Worm (Caenorhabditis elegans) whole organism, young adult: ENCODE measurements around the gene arl-5.
A peak's percentile ranks its signal among the peaks of the same experiment; 100 is the strongest.

Source experiments
- B0019.2 ChIP-seq: fragments of 200-800 bp; sonication (Bioruptor generic); conservative IDR thresholded peaks from 2 replicates; pipeline ENCODE4 v1.3.6; 2022; ENCODE audit warnings: missing genetic modification reagents, missing genetic modification characterization, missing compliant biosample characterization
- B0035.1 ChIP-seq: sonication (generic microtip); optimal IDR thresholded peaks from 2 replicates; lab custom pipeline; 2016; ENCODE audit warnings: missing genetic modification characterization, mild to moderate bottlenecking, missing compliant biosample characterization, missing genotype, missing genetic modification reagents
- B0261.1 ChIP-seq: sonication (generic microtip); optimal IDR thresholded peaks from 2 replicates; lab custom pipeline; 2016; ENCODE audit warnings: mild to moderate bottlenecking, missing genetic modification characterization, moderate library complexity, missing compliant biosample characterization
- F23B12.7 ChIP-seq: sonication (generic microtip); optimal IDR thresholded peaks from 2 replicates; lab custom pipeline; 2017; ENCODE audit warnings: missing genetic modification characterization, mild to moderate bottlenecking, missing compliant biosample characterization, antibody characterized with exemption, moderate library complexity; ENCODE audit not compliant: insufficient read depth
- F37B4.10 ChIP-seq: fragments of 200-800 bp; sonication (Bioruptor generic); IDR thresholded peaks from 2 replicates; pipeline ENCODE4 v1.3.6; 2022; ENCODE audit warnings: missing genetic modification characterization, missing compliant biosample characterization
- F39B2.1 ChIP-seq: fragments of 200-800 bp; sonication (Bioruptor generic); IDR thresholded peaks from 2 replicates; pipeline ENCODE4 v1.3.6; 2022; ENCODE audit warnings: missing genetic modification reagents, missing genetic modification characterization, missing compliant biosample characterization
- F52B5.7 ChIP-seq: sonication (generic microtip); optimal IDR thresholded peaks from 2 replicates; lab custom pipeline; 2016; ENCODE audit warnings: mild to moderate bottlenecking, missing genetic modification characterization, missing compliant biosample characterization
- F57A8.1 ChIP-seq: fragments of 200-800 bp; sonication (Bioruptor generic); optimal IDR thresholded peaks from 2 replicates; lab custom pipeline; 2018; ENCODE audit warnings: mild to moderate bottlenecking, missing genetic modification characterization, moderate library complexity, missing compliant biosample characterization
- K11D2.4 ChIP-seq: fragments of 200-800 bp; sonication (Bioruptor generic); IDR thresholded peaks from 2 replicates; pipeline ENCODE4 v1.3.6; 2022; ENCODE audit warnings: missing genetic modification reagents, missing genetic modification characterization, missing compliant biosample characterization
- K12H6.12 ChIP-seq: fragments of 200-800 bp; sonication (Bioruptor generic); optimal IDR thresholded peaks from 2 replicates; lab custom pipeline; 2018; ENCODE audit warnings: mild to moderate bottlenecking, missing genetic modification characterization, missing compliant biosample characterization
- T26A5.8 ChIP-seq: sonication (generic microtip); optimal IDR thresholded peaks from 2 replicates; lab custom pipeline; 2016; ENCODE audit warnings: missing genetic modification characterization, missing compliant biosample characterization
- Y67H2A.10 ChIP-seq: fragments of 200-800 bp; sonication (Bioruptor generic); conservative IDR thresholded peaks from 2 replicates; pipeline ENCODE4 v1.3.6; 2022; ENCODE audit warnings: missing genetic modification reagents, missing genetic modification characterization, missing compliant biosample characterization
- Y79H2A.3 ChIP-seq: fragments of 200-800 bp; sonication (Bioruptor generic); conservative IDR thresholded peaks from 2 replicates; pipeline ENCODE4 v1.3.6; 2022; ENCODE audit warnings: missing genetic modification reagents, missing genetic modification characterization, missing compliant biosample characterization
- ZK185.1 ChIP-seq: sonication (generic microtip); optimal IDR thresholded peaks from 2 replicates; lab custom pipeline; 2016; ENCODE audit warnings: mild to moderate bottlenecking, missing genetic modification characterization, missing compliant biosample characterization; ENCODE audit not compliant: poor library complexity, severe bottlenecking
- akir-1 ChIP-seq: fragments of 200-800 bp; sonication (Bioruptor generic); optimal IDR thresholded peaks from 2 replicates; lab custom pipeline; 2018; ENCODE audit warnings: mild to moderate bottlenecking, missing genetic modification characterization, moderate library complexity, missing compliant biosample characterization
- athp-1 ChIP-seq: sonication (generic microtip); optimal IDR thresholded peaks from 2 replicates; lab custom pipeline; 2017; ENCODE audit warnings: mild to moderate bottlenecking, missing genetic modification characterization, missing compliant biosample characterization
- attf-6 ChIP-seq: fragments of 200-800 bp; sonication (Bioruptor generic); IDR thresholded peaks from 2 replicates; pipeline ENCODE4 v1.3.6; 2022; ENCODE audit warnings: missing genetic modification reagents, missing genetic modification characterization, missing compliant biosample characterization
- cebp-1 ChIP-seq, 2 experiments: fragments of 200-800 bp in 1 of 2; sonication (Bioruptor generic) in 1 of 2; sonication (generic microtip) in 1 of 2; IDR thresholded peaks in 1 of 2; optimal IDR thresholded peaks in 1 of 2; 2 replicates each; pipeline versions ENCODE4 v1.3.6 to Lab custom; 2017 to 2022; ENCODE audit warnings: missing compliant biosample characterization in 2 of 2, missing genetic modification characterization in 2 of 2, mild to moderate bottlenecking in 1 of 2, missing genetic modification reagents in 1 of 2, moderate library complexity in 1 of 2
- ceh-100 ChIP-seq: fragments of 200-800 bp; sonication (Bioruptor generic); IDR thresholded peaks from 2 replicates; pipeline ENCODE4 v1.3.6; 2022; ENCODE audit warnings: missing genetic modification reagents, missing genetic modification characterization, missing compliant biosample characterization
- die-1 ChIP-seq: sonication (generic microtip); optimal IDR thresholded peaks from 2 replicates; lab custom pipeline; 2016; ENCODE audit warnings: missing genotype, mild to moderate bottlenecking, missing genetic modification characterization, missing compliant biosample characterization
- dpff-1 ChIP-seq: sonication (generic microtip); optimal IDR thresholded peaks from 2 replicates; lab custom pipeline; 2017; ENCODE audit warnings: mild to moderate bottlenecking, missing genetic modification characterization, missing compliant biosample characterization
- egrh-3 ChIP-seq: fragments of 200-800 bp; sonication (Bioruptor generic); IDR thresholded peaks from 2 replicates; pipeline ENCODE4 v1.3.6; 2022; ENCODE audit warnings: missing genetic modification reagents, missing genetic modification characterization, missing compliant biosample characterization
- ets-4 ChIP-seq: fragments of 200-800 bp; sonication (Bioruptor generic); optimal IDR thresholded peaks from 2 replicates; lab custom pipeline; 2018; ENCODE audit warnings: mild to moderate bottlenecking, missing genetic modification characterization, missing compliant biosample characterization
- hlh-26 ChIP-seq: fragments of 200-800 bp; sonication (Bioruptor generic); conservative IDR thresholded peaks from 2 replicates; pipeline ENCODE4 v1.3.6; 2022; ENCODE audit warnings: missing genetic modification reagents, missing genetic modification characterization, missing compliant biosample characterization
- hmg-1.2 ChIP-seq: fragments of 200-800 bp; sonication (Bioruptor generic); IDR thresholded peaks from 2 replicates; pipeline ENCODE4 v1.3.6; 2022; ENCODE audit warnings: missing genetic modification reagents, missing genetic modification characterization, missing compliant biosample characterization
- hmg-20 ChIP-seq: fragments of 200-800 bp; sonication (Bioruptor generic); IDR thresholded peaks from 2 replicates; pipeline ENCODE4 v1.3.6; 2022; ENCODE audit warnings: missing genetic modification reagents, missing genetic modification characterization, missing compliant biosample characterization
- lin-35 ChIP-seq, 3 experiments: fragments of 150-350 bp in 2 of 3; sonication (generic microtip) in 1 of 3; optimal IDR thresholded peaks; 2 replicates each; lab custom pipeline; 2014 to 2018; ENCODE audit warnings: missing biosample characterization in 3 of 3, missing genetic modification characterization in 3 of 3, missing genetic modification reagents in 3 of 3
- lin-40 ChIP-seq: sonication (generic microtip); optimal IDR thresholded peaks from 2 replicates; lab custom pipeline; 2016; ENCODE audit warnings: missing genetic modification characterization, mild to moderate bottlenecking, missing compliant biosample characterization, missing genotype, missing genetic modification reagents
- lsl-1 ChIP-seq: fragments of 200-800 bp; sonication (Bioruptor generic); optimal IDR thresholded peaks from 2 replicates; lab custom pipeline; 2018; ENCODE audit warnings: mild to moderate bottlenecking, missing genetic modification characterization, moderate library complexity, missing compliant biosample characterization
- lsy-27 ChIP-seq: sonication (generic microtip); optimal IDR thresholded peaks from 2 replicates; lab custom pipeline; 2017; ENCODE audit warnings: missing genetic modification characterization, mild to moderate bottlenecking, missing compliant biosample characterization, antibody characterized with exemption, missing genotype, borderline replicate concordance; ENCODE audit not compliant: insufficient read depth
- madf-6 ChIP-seq: fragments of 200-800 bp; sonication (Bioruptor generic); IDR thresholded peaks from 2 replicates; pipeline ENCODE4 v1.3.6; 2022; ENCODE audit warnings: missing genetic modification reagents, missing genetic modification characterization, missing compliant biosample characterization
- madf-8 ChIP-seq: fragments of 200-800 bp; sonication (Bioruptor generic); conservative IDR thresholded peaks from 2 replicates; pipeline ENCODE4 v1.3.6; 2022; ENCODE audit warnings: missing genetic modification reagents, missing genetic modification characterization, missing compliant biosample characterization
- mcd-1 ChIP-seq: fragments of 200-800 bp; sonication (Bioruptor generic); IDR thresholded peaks from 2 replicates; pipeline ENCODE4 v1.3.6; 2022; ENCODE audit warnings: missing genetic modification reagents, missing genetic modification characterization, missing compliant biosample characterization
- mes-4 ChIP-seq: sonication (generic microtip); optimal IDR thresholded peaks from 2 replicates; lab custom pipeline; 2016; ENCODE audit warnings: missing genotype, missing genetic modification characterization, missing compliant biosample characterization
- nfya-2 ChIP-seq: fragments of 200-800 bp; sonication (Bioruptor generic); IDR thresholded peaks from 2 replicates; pipeline ENCODE4 v1.3.6; 2022; ENCODE audit warnings: missing genetic modification reagents, missing genetic modification characterization, missing compliant biosample characterization
- nhr-80 ChIP-seq: sonication (generic microtip); optimal IDR thresholded peaks from 2 replicates; lab custom pipeline; 2016; ENCODE audit warnings: missing genetic modification characterization, missing compliant biosample characterization
- nhr-90 ChIP-seq: sonication (generic microtip); optimal IDR thresholded peaks from 2 replicates; lab custom pipeline; 2016; ENCODE audit warnings: missing genotype, mild to moderate bottlenecking, missing genetic modification characterization, missing compliant biosample characterization
- rcor-1 ChIP-seq: fragments of 200-800 bp; sonication (Bioruptor generic); IDR thresholded peaks from 2 replicates; pipeline ENCODE4 v1.3.6; 2022; ENCODE audit warnings: missing genetic modification reagents, missing genetic modification characterization, missing compliant biosample characterization
- rpc-1 ChIP-seq, 2 experiments: fragments of 150-350 bp in 1 of 2; sonication (generic microtip) in 1 of 2; optimal IDR thresholded peaks; 2 replicates each; lab custom pipeline; 2014 to 2018; ENCODE audit warnings: missing biosample characterization in 1 of 2, missing genetic modification characterization in 1 of 2, missing genetic modification reagents in 1 of 2, missing genotype in 1 of 2
- snpc-1.1 ChIP-seq: sonication (generic microtip); optimal IDR thresholded peaks from 2 replicates; lab custom pipeline; 2017; ENCODE audit warnings: missing genetic modification characterization, mild to moderate bottlenecking, missing compliant biosample characterization, antibody characterized with exemption, moderate library complexity, missing genotype, missing genetic modification reagents; ENCODE audit not compliant: insufficient read depth
- snpc-1.3 ChIP-seq: sonication (generic microtip); optimal IDR thresholded peaks from 2 replicates; lab custom pipeline; 2017; ENCODE audit warnings: missing genetic modification characterization, mild to moderate bottlenecking, missing compliant biosample characterization, antibody characterized with exemption, moderate library complexity, missing genotype, missing genetic modification reagents; ENCODE audit not compliant: insufficient read depth
- sptf-2 ChIP-seq: fragments of 200-800 bp; sonication (Bioruptor generic); optimal IDR thresholded peaks from 2 replicates; lab custom pipeline; 2018; ENCODE audit warnings: mild to moderate bottlenecking, missing genetic modification characterization, missing compliant biosample characterization
- tbp1 ChIP-seq: fragments of 200-800 bp; sonication (Bioruptor generic); optimal IDR thresholded peaks from 2 replicates; lab custom pipeline; 2018; ENCODE audit warnings: mild to moderate bottlenecking, missing genetic modification characterization, missing compliant biosample characterization
- tlf-1 ChIP-seq: fragments of 200-800 bp; sonication (Bioruptor generic); optimal IDR thresholded peaks from 2 replicates; lab custom pipeline; 2018; ENCODE audit warnings: mild to moderate bottlenecking, missing genetic modification characterization, missing compliant biosample characterization
- unc-130 ChIP-seq: sonication (generic microtip); optimal IDR thresholded peaks from 2 replicates; lab custom pipeline; 2016; ENCODE audit warnings: missing genetic modification reagents, missing genetic modification characterization, missing compliant biosample characterization

Gene arl-5

DNA sequence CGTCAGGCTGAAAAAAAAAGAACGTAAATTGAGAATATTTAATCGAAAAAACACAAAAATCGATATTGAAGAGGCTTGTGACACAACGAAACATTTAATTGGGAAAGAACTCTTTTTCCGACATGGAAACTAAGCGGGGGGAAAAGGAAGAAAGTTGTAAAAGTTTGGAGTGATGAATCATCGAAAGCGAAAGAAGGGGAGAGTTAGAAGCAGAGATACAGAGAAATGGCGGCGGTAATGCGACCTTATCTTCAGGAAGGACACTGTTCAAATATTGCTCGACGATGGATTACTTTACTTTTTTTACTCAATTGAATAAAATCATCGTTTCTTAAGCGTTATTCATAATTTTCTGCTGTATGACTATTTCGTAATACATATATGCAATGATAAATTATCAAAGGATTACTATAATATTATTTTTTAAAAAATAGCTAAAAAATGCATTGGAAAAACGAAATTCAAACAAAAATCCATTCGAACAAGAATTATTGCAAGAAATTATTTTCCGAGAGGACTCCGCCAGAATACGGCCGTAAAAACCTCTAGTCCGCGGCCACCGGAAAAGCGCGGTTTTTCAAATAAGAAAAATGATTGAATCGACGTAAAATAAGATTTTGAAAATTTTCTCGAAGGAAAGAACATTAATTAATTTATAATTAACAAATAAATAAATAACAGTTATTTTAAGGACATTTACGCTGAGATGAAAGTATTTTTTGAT lies 44.9 kb downstream of the arl-5 start, which contains the start of gene dhhc-4 (continued):
- TF ChIP-seq T26A5.8 (tag; lab: Kevin White, UChicago) (no peak), madf-6 (GFP tag; lab: Robert Waterston, UW) (no peak), Y79H2A.3 (no peak), unc-130 (GFP tag; lab: Kevin White, UChicago) (peak; percentile 83), madf-8 (GFP tag; lab: Robert Waterston, UW) (peak; percentile 37; the same call in 1 of the 2 replicates), attf-6 (GFP tag; lab: Robert Waterston, UW) (no peak), F37B4.10 (GFP tag; lab: Robert Waterston, UW) (no peak), mes-4 (tag; lab: Kevin White, UChicago) (no peak), ZK185.1 (tag; lab: Kevin White, UChicago) (peak; percentile 88), akir-1 (no peak), F57A8.1 (no peak), Y67H2A.10 (GFP tag; lab: Robert Waterston, UW) (no peak), B0261.1 (tag; lab: Kevin White, UChicago) (no peak), hmg-1.2 (no peak), rcor-1 (0 out of 2 replicates have a peak, but pooled peaks have one; percentile 41), rpc-1 (optimal IDR thresholded peaks at IDR 0.05; lab: Kevin White, UChicago) (no peak), rpc-1 (tag; optimal IDR thresholded peaks at IDR 0.05; lab: Kevin White, UChicago) (no peak), lsy-27 (no peak), snpc-1.3 (tag; lab: Kevin White, UChicago) (no peak), lin-35 (GFP tag; optimal IDR thresholded peaks at IDR 0.05; lab: Kevin White, UChicago) (peak in 1 of 3 experiments; percentile 89), B0019.2 (GFP tag; lab: Robert Waterston, UW) (no peak), sptf-2 (no peak), mcd-1 (GFP tag; lab: Robert Waterston, UW) (no peak), lin-40 (peak; percentile 55), hlh-26 (GFP tag; lab: Robert Waterston, UW) (no peak), cebp-1 (GFP tag; IDR thresholded peaks at IDR 0.05; lab: Robert Waterston, UW) (no peak), cebp-1 (tag; optimal IDR thresholded peaks at IDR 0.05; lab: Kevin White, UChicago) (no peak), hmg-20 (GFP tag; lab: Robert Waterston, UW) (peak; percentile 46; the same call in 1 of the 2 replicates), snpc-1.1 (tag; lab: Kevin White, UChicago) (no peak), K11D2.4 (GFP tag; lab: Robert Waterston, UW) (peak; percentile 58; the same call in 1 of the 2 replicates), ceh-100 (GFP tag; lab: Robert Waterston, UW) (peak; percentile 33; the same call in 1 of the 2 replicates), K12H6.12 (tag; lab: Kevin White, UChicago) (peak; percentile 42), dpff-1 (tag; lab: Kevin White, UChicago) (no peak), F52B5.7 (no peak), tlf-1 (GFP tag; lab: Kevin White, UChicago) (peak; percentile 44), nfya-2 (GFP tag; lab: Robert Waterston, UW) (no peak), nhr-90 (tag; lab: Kevin White, UChicago) (no peak), tbp1 (no peak), F23B12.7 (tag; lab: Kevin White, UChicago) (no peak), F39B2.1 (GFP tag; lab: Robert Waterston, UW) (no peak), lsl-1 (GFP tag; lab: Kevin White, UChicago) (peak; percentile 45), athp-1 (tag; lab: Kevin White, UChicago) (no peak), die-1 (tag; lab: Kevin White, UChicago) (no peak), nhr-80 (tag; lab: Kevin White, UChicago) (no peak), egrh-3 (GFP tag; lab: Robert Waterston, UW) (no peak), B0035.1 (tag; lab: Kevin White, UChicago) (no peak), ets-4 (GFP tag; lab: Kevin White, UChicago) (no peak)
